Worm (Caenorhabditis elegans) whole organism, L4 larva: ENCODE results near the gene npp-19.

Experiments used
- D1046.2 ChIP-seq: fragments of 200-800 bp; sonication (Bioruptor generic); IDR thresholded peaks from 2 replicates; pipeline ENCODE4 v1.3.6; 2022; ENCODE audit warnings: missing genetic modification characterization, missing compliant biosample characterization
- F26F4.8 ChIP-seq: fragments of 200-800 bp; sonication (Bioruptor generic); conservative IDR thresholded peaks from 2 replicates; pipeline ENCODE4 v1.3.6; 2022; ENCODE audit warnings: missing genetic modification characterization, missing compliant biosample characterization
- F49E8.2 ChIP-seq: sonication (generic microtip); optimal IDR thresholded peaks from 2 replicates; lab custom pipeline; 2016; ENCODE audit warnings: missing compliant biosample characterization, mild to moderate bottlenecking, missing genetic modification characterization, borderline replicate concordance
- T20F7.1 ChIP-seq: fragments of 200-800 bp; sonication (Bioruptor generic); optimal IDR thresholded peaks from 2 replicates; lab custom pipeline; 2018; ENCODE audit warnings: mild to moderate bottlenecking, missing genetic modification characterization, missing compliant biosample characterization
- aha-1 ChIP-seq: fragments of 150-350 bp; peaks from one replicate; lab custom pipeline; 2014; ENCODE audit warnings: missing biosample characterization, missing genetic modification characterization
- aly-2 ChIP-seq: sonication (generic microtip); optimal IDR thresholded peaks from 2 replicates; lab custom pipeline; 2018; ENCODE audit warnings: missing biosample characterization, missing genetic modification characterization
- ceh-28 ChIP-seq: fragments of 150-350 bp; optimal IDR thresholded peaks from 2 replicates; lab custom pipeline; 2014; ENCODE audit warnings: missing biosample characterization, missing genetic modification reagents, missing genetic modification characterization
- ceh-32 ChIP-seq: sonication (generic microtip); optimal IDR thresholded peaks from 2 replicates; lab custom pipeline; 2016; ENCODE audit warnings: mild to moderate bottlenecking, missing genetic modification characterization, missing compliant biosample characterization; ENCODE audit not compliant: poor library complexity
- ceh-44 ChIP-seq: fragments of 200-800 bp; sonication (Bioruptor generic); IDR thresholded peaks from 2 replicates; pipeline ENCODE4 v1.3.6; 2022; ENCODE audit warnings: missing genetic modification reagents, missing genetic modification characterization, missing compliant biosample characterization
- daf-16 ChIP-seq, 3 experiments: sonication (generic microtip); optimal IDR thresholded peaks; 2 replicates each; lab custom pipeline; 2016 to 2017; ENCODE audit warnings: missing genetic modification characterization in 3 of 3, missing genetic modification reagents in 3 of 3, mild to moderate bottlenecking in 2 of 3, missing compliant biosample characterization in 2 of 3, missing biosample characterization in 1 of 3, moderate library complexity in 1 of 3
- dmd-6 ChIP-seq: fragments of 200-800 bp; sonication (Bioruptor generic); IDR thresholded peaks from 2 replicates; pipeline ENCODE4 v1.3.6; 2022; ENCODE audit warnings: missing genetic modification reagents, missing genetic modification characterization, missing compliant biosample characterization
- dpl-1 ChIP-seq: fragments of 150-350 bp; optimal IDR thresholded peaks from 2 replicates; lab custom pipeline; 2014; ENCODE audit warnings: missing biosample characterization, missing genetic modification reagents, missing genetic modification characterization
- duxl-1 ChIP-seq: sonication (generic microtip); optimal IDR thresholded peaks from 2 replicates; lab custom pipeline; 2016; ENCODE audit warnings: mild to moderate bottlenecking, missing genetic modification characterization, moderate library complexity, missing compliant biosample characterization; ENCODE audit not compliant: poor library complexity
- dve-1 ChIP-seq: sonication (generic microtip); optimal IDR thresholded peaks from 2 replicates; lab custom pipeline; 2017; ENCODE audit warnings: antibody characterized with exemption, mild to moderate bottlenecking, missing genetic modification characterization, missing compliant biosample characterization; ENCODE audit not compliant: insufficient read depth
- egl-43 ChIP-seq: fragments of 200-800 bp; sonication (Bioruptor generic); IDR thresholded peaks from 2 replicates; pipeline ENCODE4 v1.3.6; 2022; ENCODE audit warnings: missing genetic modification reagents, missing genetic modification characterization, missing compliant biosample characterization
- hif-1 ChIP-seq, 2 experiments: sonication (generic microtip); optimal IDR thresholded peaks; 2 replicates each; lab custom pipeline; 2016 to 2017; ENCODE audit warnings: missing compliant biosample characterization in 2 of 2, missing genetic modification characterization in 2 of 2, missing genetic modification reagents in 2 of 2, missing genotype in 2 of 2, mild to moderate bottlenecking in 1 of 2
- hlh-11 ChIP-seq: fragments of 200-800 bp; sonication (Bioruptor generic); optimal IDR thresholded peaks from 2 replicates; lab custom pipeline; 2018; ENCODE audit warnings: mild to moderate bottlenecking, missing genetic modification characterization, missing compliant biosample characterization
- hlh-30 ChIP-seq: sonication (generic microtip); optimal IDR thresholded peaks from 2 replicates; lab custom pipeline; 2017; ENCODE audit warnings: antibody characterized with exemption, mild to moderate bottlenecking, missing genetic modification characterization, missing compliant biosample characterization; ENCODE audit not compliant: insufficient read depth
- hmg-1.1 ChIP-seq: fragments of 200-800 bp; sonication (Bioruptor generic); IDR thresholded peaks from 2 replicates; pipeline ENCODE4 v1.3.6; 2022; ENCODE audit warnings: missing genetic modification reagents, missing genetic modification characterization, missing compliant biosample characterization
- lin-13 ChIP-seq: fragments of 150-350 bp; optimal IDR thresholded peaks from 2 replicates; lab custom pipeline; 2014; ENCODE audit warnings: missing biosample characterization, missing genetic modification reagents, missing genetic modification characterization
- lin-38 ChIP-seq: fragments of 200-800 bp; sonication (Bioruptor generic); IDR thresholded peaks from 2 replicates; pipeline ENCODE4 v1.3.6; 2022; ENCODE audit warnings: missing genetic modification reagents, missing genetic modification characterization, missing compliant biosample characterization
- lsy-2 ChIP-seq, 2 experiments: fragments of 150-350 bp in 1 of 2; sonication (generic microtip) in 1 of 2; optimal IDR thresholded peaks; 2 replicates each; lab custom pipeline; 2014 to 2017; ENCODE audit warnings: missing biosample characterization in 2 of 2, missing genetic modification characterization in 2 of 2
- mdt-29 ChIP-seq: fragments of 200-800 bp; sonication (Bioruptor generic); IDR thresholded peaks from 2 replicates; pipeline ENCODE4 v1.3.6; 2022; ENCODE audit warnings: missing genetic modification reagents, missing genetic modification characterization, missing compliant biosample characterization
- mep-1 ChIP-seq: fragments of 150-350 bp; sonication (generic microtip); optimal IDR thresholded peaks from 3 replicates; lab custom pipeline; 2014; ENCODE audit warnings: missing biosample characterization, missing genetic modification characterization
- mes-2 ChIP-seq: sonication (generic microtip); optimal IDR thresholded peaks from 2 replicates; lab custom pipeline; 2016; ENCODE audit warnings: missing genotype, mild to moderate bottlenecking, missing genetic modification characterization, missing compliant biosample characterization; ENCODE audit not compliant: poor library complexity, severe bottlenecking
- mxl-2 ChIP-seq: fragments of 200-800 bp; sonication (Bioruptor generic); conservative IDR thresholded peaks from 2 replicates; pipeline ENCODE4 v1.3.6; 2022; ENCODE audit warnings: missing genetic modification reagents, missing genetic modification characterization, missing compliant biosample characterization
- mxl-3 ChIP-seq: fragments of 200-800 bp; sonication (Bioruptor generic); optimal IDR thresholded peaks from 2 replicates; lab custom pipeline; 2018; ENCODE audit warnings: mild to moderate bottlenecking, missing genetic modification characterization, missing compliant biosample characterization
- nhr-11 ChIP-seq: fragments of 150-350 bp; optimal IDR thresholded peaks from 2 replicates; lab custom pipeline; 2014; ENCODE audit warnings: missing biosample characterization, missing genetic modification characterization
- nhr-41 ChIP-seq: fragments of 200-800 bp; sonication (Bioruptor generic); IDR thresholded peaks from 2 replicates; pipeline ENCODE4 v1.3.6; 2022; ENCODE audit warnings: missing genetic modification reagents, missing genetic modification characterization, missing compliant biosample characterization
- nhr-6 ChIP-seq: fragments of 150-350 bp; optimal IDR thresholded peaks from 2 replicates; lab custom pipeline; 2014; ENCODE audit warnings: missing biosample characterization, missing genetic modification characterization
- nhr-77 ChIP-seq: fragments of 150-350 bp; optimal IDR thresholded peaks from 2 replicates; lab custom pipeline; 2014; ENCODE audit warnings: missing biosample characterization, missing genetic modification characterization
- pha-4 ChIP-seq, 2 experiments: fragments of 150-350 bp in 1 of 2; fragments of 200-800 bp in 1 of 2; sonication (Bioruptor generic) in 1 of 2; IDR thresholded peaks in 1 of 2; optimal IDR thresholded peaks in 1 of 2; 2 replicates each; pipeline versions ENCODE4 v1.3.6 to Lab custom; 2014 to 2022; ENCODE audit warnings: missing genetic modification characterization in 2 of 2, missing genetic modification reagents in 2 of 2, missing biosample characterization in 1 of 2, missing compliant biosample characterization in 1 of 2
- rbr-2 ChIP-seq: sonication (generic microtip); optimal IDR thresholded peaks from 2 replicates; lab custom pipeline; 2016; ENCODE audit warnings: missing genotype, missing genetic modification characterization, missing compliant biosample characterization
- snpc-1.2 ChIP-seq: fragments of 200-800 bp; sonication (Bioruptor generic); IDR thresholded peaks from 2 replicates; pipeline ENCODE4 v1.3.6; 2022; ENCODE audit warnings: missing genetic modification reagents, missing genetic modification characterization, missing compliant biosample characterization
- spr-3 ChIP-seq: fragments of 200-800 bp; sonication (Bioruptor generic); optimal IDR thresholded peaks from 2 replicates; lab custom pipeline; 2018; ENCODE audit warnings: mild to moderate bottlenecking, missing genetic modification characterization, missing compliant biosample characterization
- tag-97 ChIP-seq: fragments of 200-800 bp; sonication (Bioruptor generic); IDR thresholded peaks from 2 replicates; pipeline ENCODE4 v1.3.6; 2022; ENCODE audit warnings: missing genetic modification characterization, missing compliant biosample characterization
- zfp-2 ChIP-seq: sonication (generic microtip); optimal IDR thresholded peaks from 2 replicates; lab custom pipeline; 2016; ENCODE audit warnings: mild to moderate bottlenecking, missing genetic modification characterization, missing compliant biosample characterization
- ztf-11 ChIP-seq: fragments of 150-350 bp; optimal IDR thresholded peaks from 2 replicates; lab custom pipeline; 2014; ENCODE audit warnings: missing biosample characterization, missing genetic modification characterization

npp-19 gene

DNA sequence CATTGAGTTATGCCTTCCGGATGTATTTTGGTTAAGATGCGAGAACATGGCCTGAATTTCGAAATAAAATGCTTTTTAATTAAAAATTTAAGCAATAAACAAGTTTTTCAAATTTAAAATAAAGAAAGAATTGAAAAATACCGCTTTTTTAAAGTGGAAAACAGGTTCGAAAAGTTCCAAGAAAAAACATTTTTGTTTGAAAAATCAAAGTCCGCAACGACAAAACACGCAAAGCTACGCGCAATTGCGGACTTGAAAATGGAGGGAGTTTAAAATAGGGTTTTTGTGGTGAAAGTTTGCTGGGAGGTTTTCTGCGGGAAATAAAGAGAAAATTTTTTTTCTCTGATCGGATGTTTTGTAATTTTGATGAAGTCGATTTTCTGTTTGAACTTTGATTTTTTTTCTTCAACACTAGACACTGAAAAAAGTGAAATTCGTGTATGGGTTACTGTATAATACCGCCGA lies at the start of gene npp-19:
npp-19 (minus strand) TSS at position 51 of the 465 bp plus-strand sequence.
- peak; percentile 35 for TF ChIP-seq nhr-77 (tag; lab: Kevin White, UChicago)
- TF ChIP-seq snpc-1.2 (GFP tag; lab: Robert Waterston, UW) = no peak
- peak; percentile 30 for TF ChIP-seq hlh-11 (tag; lab: Kevin White, UChicago)
- TF ChIP-seq mdt-29 (GFP tag; lab: Robert Waterston, UW) = no peak
- TF ChIP-seq pha-4 (GFP tag; IDR thresholded peaks at IDR 0.05; lab: Robert Waterston, UW) = 0 out of 2 replicates have a peak, but pooled peaks have one; percentile 51
- peak; percentile 59 for TF ChIP-seq pha-4 (tag; optimal IDR thresholded peaks at IDR 0.05; lab: Kevin White, UChicago)
- TF ChIP-seq T20F7.1 (GFP tag; lab: Kevin White, UChicago) = peak; percentile 63
- peak; percentile 99 for TF ChIP-seq dpl-1 (GFP tag; lab: Kevin White, UChicago)
- peak; percentile 93 for TF ChIP-seq aha-1 (tag; lab: Kevin White, UChicago)
- TF ChIP-seq rbr-2 = no peak
- TF ChIP-seq duxl-1 (tag; lab: Kevin White, UChicago) = no peak
- peak; percentile 57 for TF ChIP-seq mep-1 (tag; lab: Kevin White, UChicago)
- no peak for TF ChIP-seq F49E8.2 (tag; lab: Kevin White, UChicago)
- TF ChIP-seq hif-1 (tag; optimal IDR thresholded peaks at IDR 0.05; lab: Kevin White, UChicago) = no peak
- peak; percentile 14 for TF ChIP-seq nhr-11
- TF ChIP-seq hmg-1.1 = peak; percentile 54; the same call in 1 of the 2 replicates
- peak; percentile 74 for TF ChIP-seq lin-38 (GFP tag; lab: Robert Waterston, UW)
- TF ChIP-seq lsy-2 (tag; optimal IDR thresholded peaks at IDR 0.05; lab: Kevin White, UChicago) = peak in 1 of 2 experiments; percentile 86
- no peak for TF ChIP-seq ztf-11
- peak; percentile 32 for TF ChIP-seq nhr-6 (tag; lab: Kevin White, UChicago)
- TF ChIP-seq ceh-32 (tag; lab: Kevin White, UChicago) = no peak
- TF ChIP-seq mes-2 (tag; lab: Kevin White, UChicago) = peak; percentile 83
- TF ChIP-seq dmd-6 (GFP tag; lab: Robert Waterston, UW) = peak; percentile 35; the same call in 1 of the 2 replicates
- peak; percentile 27 for TF ChIP-seq hlh-30 (tag; lab: Kevin White, UChicago)
- peak; percentile 68 for TF ChIP-seq dve-1 (tag; lab: Kevin White, UChicago)
- TF ChIP-seq nhr-41 (GFP tag; lab: Robert Waterston, UW) = no peak

DNA sequence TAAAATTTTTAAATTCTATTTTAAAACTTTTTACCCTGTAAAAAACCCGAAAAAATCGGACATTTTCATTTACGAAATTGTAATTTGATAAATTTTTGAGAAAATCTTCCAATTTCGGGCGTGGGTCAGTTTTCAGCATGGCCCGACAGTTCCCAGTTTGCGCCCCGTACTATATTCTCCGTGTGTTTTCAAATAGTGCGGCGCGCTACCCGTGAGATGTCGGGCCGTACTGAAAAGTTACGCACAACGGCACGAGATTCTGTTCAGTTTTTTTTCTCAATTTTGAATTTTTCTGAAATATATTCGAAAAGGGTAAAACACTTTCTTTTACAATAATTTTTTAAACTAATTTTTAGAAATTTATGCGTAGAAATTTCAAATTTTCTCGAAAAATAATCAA lies 48.8 kb upstream of the npp-19 start:
- TF ChIP-seq ceh-44 (GFP tag; lab: Robert Waterston, UW) = no peak
- no peak for TF ChIP-seq D1046.2 (GFP tag; lab: Robert Waterston, UW)
- TF ChIP-seq hif-1 (tag; optimal IDR thresholded peaks at IDR 0.05; lab: Kevin White, UChicago) = no peak
- no peak for TF ChIP-seq ceh-28 (tag; lab: Kevin White, UChicago)
- no peak for TF ChIP-seq spr-3
- TF ChIP-seq tag-97 (GFP tag; lab: Robert Waterston, UW) = no peak
- TF ChIP-seq snpc-1.2 (GFP tag; lab: Robert Waterston, UW) = no peak
- TF ChIP-seq aly-2 = no peak
- no peak for TF ChIP-seq daf-16 (GFP tag; optimal IDR thresholded peaks at IDR 0.05; lab: Kevin White, UChicago)
- no peak for TF ChIP-seq daf-16 (tag; optimal IDR thresholded peaks at IDR 0.05; lab: Kevin White, UChicago)
- TF ChIP-seq ceh-32 (tag; lab: Kevin White, UChicago) = no peak
- TF ChIP-seq zfp-2 (tag; lab: Kevin White, UChicago) = no peak
- TF ChIP-seq lin-13 (GFP tag; lab: Kevin White, UChicago) = no peak
- TF ChIP-seq F26F4.8 (GFP tag; lab: Robert Waterston, UW) = no peak
- no peak for TF ChIP-seq egl-43 (GFP tag; lab: Robert Waterston, UW)
- no peak for TF ChIP-seq mxl-3
- no peak for TF ChIP-seq mxl-2
- TF ChIP-seq, all 104 proteins: peak for 0
